Fruit fly (Drosophila melanogaster): Measurements from ENCODE around the gene eIF3a.

eIF3a gene

DNA sequence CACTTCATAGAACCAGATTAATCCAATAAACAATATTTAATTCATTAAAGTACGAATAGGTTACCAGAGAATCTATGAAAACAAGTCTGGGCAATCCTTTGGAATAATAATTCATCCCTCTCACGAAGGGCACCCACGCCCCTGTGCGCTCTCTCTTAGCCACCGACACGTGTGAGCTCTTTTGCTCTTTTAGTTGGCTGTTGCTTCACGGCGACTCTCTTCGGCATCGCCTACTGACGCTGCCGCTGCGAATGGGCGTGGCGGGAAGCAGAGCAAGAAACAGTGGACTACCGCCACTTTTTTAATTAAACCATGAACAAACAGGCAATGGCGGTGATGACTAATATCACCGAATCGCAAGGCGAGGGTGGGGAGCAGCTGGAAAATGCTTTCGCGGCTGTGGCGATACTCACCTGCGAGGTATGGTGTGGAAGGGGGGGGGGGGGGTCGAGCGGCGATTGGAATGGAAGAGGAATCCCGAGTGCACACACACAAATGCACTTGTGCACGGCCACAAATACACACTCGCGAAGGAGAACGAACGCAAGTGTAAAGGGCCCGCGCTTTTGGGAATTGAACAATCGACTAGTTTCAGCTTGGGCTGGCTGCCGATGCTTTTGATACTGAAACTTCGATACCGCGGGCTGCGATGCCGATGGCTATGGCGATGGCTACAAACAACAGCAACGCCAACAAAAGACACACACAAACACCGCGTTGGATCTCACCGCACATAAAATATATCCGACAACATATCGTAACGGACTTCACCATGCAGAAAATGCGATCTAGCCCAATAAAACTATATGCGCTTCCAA lies 44.7 kb upstream of the eIF3a start (continued):
- peak; percentile 62 for TF ChIP-seq jing (GFP tag; optimal IDR thresholded peaks at IDR 0.05)
- TF ChIP-seq CG12104 (GFP tag; optimal IDR thresholded peaks at IDR 0.05) = peak; percentile 46
- TF ChIP-seq psq (GFP tag; optimal IDR thresholded peaks at IDR 0.05) = peak; percentile 30
- TF ChIP-seq CG4282 (GFP tag; optimal IDR thresholded peaks at IDR 0.05) = peak; percentile 76
- TF ChIP-seq hbn (GFP tag; IDR thresholded peaks at IDR 0.05; ENCODE audit: partially characterized antibody) = peak; percentile 21; the same call in 1 of the 2 replicates
- TF ChIP-seq luna (GFP tag; optimal IDR thresholded peaks at IDR 0.05) = peak; percentile 77
- peak; percentile 63 for TF ChIP-seq Fer2 (tag; optimal IDR thresholded peaks at IDR 0.05)
- TF ChIP-seq CG32532 (GFP tag; IDR thresholded peaks at IDR 0.05) = peak; percentile 95
- TF ChIP-seq CHES-1-like (GFP tag; optimal IDR thresholded peaks at IDR 0.05) = peak; percentile 85
- no peak for TF ChIP-seq hkb (optimal IDR thresholded peaks at IDR 0.05)
- peak; percentile 96 for TF ChIP-seq hkb (GFP tag; IDR thresholded peaks at IDR 0.05)
- peak; percentile 91 for TF ChIP-seq Bteb2 (GFP tag; optimal IDR thresholded peaks at IDR 0.05)
- TF ChIP-seq insv (GFP tag; optimal IDR thresholded peaks at IDR 0.05) = no peak
- TF ChIP-seq sd (tag; optimal IDR thresholded peaks at IDR 0.05) = peak; percentile 78
- peak; percentile 84 for TF ChIP-seq CG8944 (GFP tag; optimal IDR thresholded peaks at IDR 0.05)
- peak; percentile 78 for TF ChIP-seq CG10979 (tag; optimal IDR thresholded peaks at IDR 0.05)
- TF ChIP-seq Xbp1 (GFP tag; optimal IDR thresholded peaks at IDR 0.05) = peak; percentile 93
- no peak for TF ChIP-seq stwl (tag; optimal IDR thresholded peaks at IDR 0.05)
- peak; percentile 85 for TF ChIP-seq CG12744 (GFP tag; optimal IDR thresholded peaks at IDR 0.05)
- peak; percentile 81 for TF ChIP-seq pb (GFP tag; optimal IDR thresholded peaks at IDR 0.05)
- TF ChIP-seq tgo (GFP tag; IDR thresholded peaks at IDR 0.05) = peak; percentile 88
- peak; percentile 47 for TF ChIP-seq Usf (GFP tag; optimal IDR thresholded peaks at IDR 0.05)
- TF ChIP-seq CG2875 (GFP tag; optimal IDR thresholded peaks at IDR 0.05) = peak; percentile 76
- peak; percentile 90 for TF ChIP-seq caup (GFP tag; optimal IDR thresholded peaks at IDR 0.05; ENCODE audit: severe bottlenecking)
- peak; percentile 53 for TF ChIP-seq Lhr (GFP tag; optimal IDR thresholded peaks at IDR 0.05)
- no peak for TF ChIP-seq CG11560 (tag; IDR thresholded peaks at IDR 0.05)
- no peak for TF ChIP-seq CG5180 (GFP tag; optimal IDR thresholded peaks at IDR 0.05)
- peak; percentile 59 for TF ChIP-seq schlank (tag; optimal IDR thresholded peaks at IDR 0.05)
- peak; percentile 90 for TF ChIP-seq Dbx (GFP tag; IDR thresholded peaks at IDR 0.05)
- peak; percentile 86 for TF ChIP-seq scrt (GFP tag; optimal IDR thresholded peaks at IDR 0.05)
- TF ChIP-seq so (GFP tag; IDR thresholded peaks at IDR 0.05) = peak; percentile 91
- TF ChIP-seq ac (GFP tag; optimal IDR thresholded peaks at IDR 0.05) = peak; percentile 13
- peak; percentile 64 for TF ChIP-seq CG9215 (GFP tag; IDR thresholded peaks at IDR 0.05)
- peak; percentile 73; the same call in 1 of the 2 replicates for TF ChIP-seq rib (GFP tag; IDR thresholded peaks at IDR 0.05)
- TF ChIP-seq PHDP (tag; optimal IDR thresholded peaks at IDR 0.05) = peak; percentile 89
- TF ChIP-seq CG1024 (GFP tag; IDR thresholded peaks at IDR 0.05) = peak; percentile 82; the same call in 1 of the 2 replicates
- TF ChIP-seq CG7786 (GFP tag; optimal IDR thresholded peaks at IDR 0.05) = peak; percentile 85
- peak; percentile 87 for TF ChIP-seq tin (GFP tag; optimal IDR thresholded peaks at IDR 0.05)
- peak; percentile 75 for TF ChIP-seq CG2889 (GFP tag; IDR thresholded peaks at IDR 0.05)
- TF ChIP-seq CG7271 (tag; optimal IDR thresholded peaks at IDR 0.05) = no peak
- TF ChIP-seq dimm (GFP tag; IDR thresholded peaks at IDR 0.05) = peak; percentile 66
- TF ChIP-seq CG6175 (GFP tag; IDR thresholded peaks at IDR 0.05) = peak; percentile 57; the same call in 1 of the 3 replicates
- TF ChIP-seq Optix (GFP tag; IDR thresholded peaks at IDR 0.05) = peak; percentile 79
- no peak for TF ChIP-seq vnd (GFP tag; IDR thresholded peaks at IDR 0.05; ENCODE audit: partially characterized antibody)
- peak; percentile 22 for TF ChIP-seq CG30020 (tag; optimal IDR thresholded peaks at IDR 0.05)
- peak; percentile 84 for TF ChIP-seq CG2712 (tag; optimal IDR thresholded peaks at IDR 0.05)
- no peak for TF ChIP-seq CG9797 (GFP tag; optimal IDR thresholded peaks at IDR 0.05)
- TF ChIP-seq CG7963 (GFP tag; IDR thresholded peaks at IDR 0.05; ENCODE audit: partially characterized antibody) = no peak
- peak; percentile 92 for TF ChIP-seq CG17328 (GFP tag; IDR thresholded peaks at IDR 0.05)

Measured in whole organism, embryonic.